Worm (Caenorhabditis elegans) whole organism, L4/young adult: ENCODE data around the gene spig-9.

Experiments used
- W03F9.2 ChIP-seq: fragments of 150-350 bp; optimal IDR thresholded peaks from 2 replicates; lab custom pipeline; 2014; ENCODE audit warnings: missing biosample characterization, missing genetic modification characterization
- dao-5 ChIP-seq: sonication (generic microtip); optimal IDR thresholded peaks from 2 replicates; lab custom pipeline; 2016; ENCODE audit warnings: missing genotype, missing genetic modification characterization, moderate library complexity, missing compliant biosample characterization
- him-1 ChIP-seq: sonication (generic microtip); optimal IDR thresholded peaks from 2 replicates; lab custom pipeline; 2016; ENCODE audit warnings: missing genotype, missing genetic modification reagents, missing genetic modification characterization, missing compliant biosample characterization

DNA sequence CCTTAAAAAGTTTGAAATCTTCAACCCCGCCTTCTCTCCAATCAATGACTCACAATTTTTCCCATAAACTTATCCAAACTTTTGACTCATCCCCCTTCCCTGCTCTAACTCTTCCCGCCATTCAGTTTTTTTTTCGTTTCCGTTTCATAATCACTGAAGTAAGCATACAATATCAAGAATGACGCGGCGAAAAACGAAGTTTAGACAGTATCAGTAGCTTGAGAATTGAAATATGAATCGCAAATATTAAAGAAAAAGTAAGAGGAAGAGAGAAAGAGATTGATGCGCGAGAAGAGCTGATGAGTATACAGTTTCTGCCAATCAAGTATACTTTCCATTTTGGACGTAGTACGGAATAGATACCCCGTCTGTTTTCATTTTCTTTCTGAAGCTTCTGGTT, 34.2 kb downstream of the spig-9 start:
- TF ChIP-seq him-1 (tag; lab: Kevin White, UChicago), result no peak
- no peak for TF ChIP-seq dao-5
- TF ChIP-seq W03F9.2 (tag; lab: Kevin White, UChicago), result no peak
